Fruit fly (Drosophila melanogaster) whole organism, embryonic: ENCODE data around the gene CG11839.

Source experiments
- Ada2b ChIP-seq: fragments of 200-800 bp; sonication (Bioruptor generic); IDR thresholded peaks from 2 replicates; pipeline ENCODE4 v1.3.6; 2022; ENCODE audit warnings: missing biosample characterization, missing genetic modification characterization
- Adf1 ChIP-seq: fragments of 200-800 bp; sonication (Bioruptor generic); IDR thresholded peaks from 2 replicates; pipeline ENCODE4 v1.3.6; 2022; ENCODE audit warnings: missing biosample characterization, missing genetic modification characterization
- Antp ChIP-seq: fragments of 200-800 bp; sonication (Bioruptor generic); optimal IDR thresholded peaks from 3 replicates; lab custom pipeline; 2016; ENCODE audit warnings: missing biosample characterization, missing genetic modification characterization
- CG17328 ChIP-seq: fragments of 200-800 bp; sonication (Bioruptor generic); IDR thresholded peaks from 2 replicates; pipeline ENCODE4 v1.3.6; 2022; ENCODE audit warnings: missing biosample characterization, missing genetic modification characterization
- CG17802 ChIP-seq: fragments of 200-800 bp; sonication (Bioruptor generic); optimal IDR thresholded peaks from 2 replicates; lab custom pipeline; 2018; ENCODE audit warnings: missing biosample characterization, mild to moderate bottlenecking, missing genetic modification characterization, moderate library complexity
- CG1792 ChIP-seq: fragments of 200-800 bp; sonication (Bioruptor generic); optimal IDR thresholded peaks from 2 replicates; lab custom pipeline; 2016; ENCODE audit warnings: missing biosample characterization, missing genetic modification characterization
- CG18011 ChIP-seq: fragments of 200-800 bp; sonication (Bioruptor generic); optimal IDR thresholded peaks from 2 replicates; lab custom pipeline; 2017; ENCODE audit warnings: missing biosample characterization, missing genetic modification characterization, mild to moderate bottlenecking, moderate library complexity, missing genotype
- CG18262 ChIP-seq: fragments of 200-800 bp; optimal IDR thresholded peaks from 3 replicates; lab custom pipeline; 2019; ENCODE audit warnings: missing biosample characterization, mild to moderate bottlenecking, missing genetic modification characterization, moderate library complexity
- CG2889 ChIP-seq: fragments of 200-800 bp; sonication (Bioruptor generic); IDR thresholded peaks from 3 replicates; pipeline ENCODE4 v1.3.6; 2022; ENCODE audit warnings: missing biosample characterization, missing genetic modification characterization
- CG31441 ChIP-seq: fragments of 200-800 bp; sonication (Bioruptor generic); IDR thresholded peaks from 2 replicates; pipeline ENCODE4 v1.3.6; 2022; ENCODE audit warnings: missing biosample characterization, missing genetic modification characterization
- CG32532 ChIP-seq: fragments of 200-800 bp; sonication (Bioruptor generic); IDR thresholded peaks from 2 replicates; pipeline ENCODE4 v1.3.6; 2022; ENCODE audit warnings: missing biosample characterization, missing genetic modification characterization
- CG32772 ChIP-seq: fragments of 200-800 bp; sonication (Bioruptor generic); IDR thresholded peaks from 2 replicates; pipeline ENCODE4 v1.3.6; 2022; ENCODE audit warnings: missing biosample characterization, missing genetic modification characterization
- CG4424 ChIP-seq: fragments of 200-800 bp; sonication (Bioruptor generic); optimal IDR thresholded peaks from 3 replicates; lab custom pipeline; 2016; ENCODE audit warnings: missing biosample characterization, missing genetic modification characterization
- CG6254 ChIP-seq: fragments of 200-800 bp; sonication (Bioruptor generic); optimal IDR thresholded peaks from 3 replicates; lab custom pipeline; 2017; ENCODE audit warnings: mild to moderate bottlenecking, missing biosample characterization, missing genetic modification reagents, missing genetic modification characterization
- CG6683 ChIP-seq: fragments of 200-800 bp; sonication (Bioruptor generic); optimal IDR thresholded peaks from 2 replicates; lab custom pipeline; 2017; ENCODE audit warnings: missing biosample characterization, mild to moderate bottlenecking, missing genetic modification characterization, missing genetic modification reagents
- CG6791 ChIP-seq: fragments of 200-800 bp; sonication (Bioruptor generic); IDR thresholded peaks from 3 replicates; pipeline ENCODE4 v1.3.6; 2022; ENCODE audit warnings: missing biosample characterization, missing genetic modification characterization; ENCODE audit not compliant: partially characterized antibody
- CG7271 ChIP-seq: fragments of 200-800 bp; sonication (Bioruptor generic); optimal IDR thresholded peaks from 2 replicates; lab custom pipeline; 2018; ENCODE audit warnings: missing biosample characterization, mild to moderate bottlenecking, missing genetic modification characterization, moderate library complexity
- CG7928 ChIP-seq: fragments of 200-800 bp; sonication (Bioruptor generic); optimal IDR thresholded peaks from 2 replicates; lab custom pipeline; 2017; ENCODE audit warnings: missing biosample characterization, mild to moderate bottlenecking, missing genetic modification characterization
- CG8388 ChIP-seq: fragments of 200-800 bp; sonication (Bioruptor generic); optimal IDR thresholded peaks from 2 replicates; lab custom pipeline; 2019; ENCODE audit warnings: missing biosample characterization, mild to moderate bottlenecking, missing genetic modification characterization, moderate library complexity
- CG8478 ChIP-seq: fragments of >200 bp; optimal IDR thresholded peaks from 2 replicates; lab custom pipeline; 2018
- CG8944 ChIP-seq: fragments of 200-800 bp; sonication (Bioruptor generic); optimal IDR thresholded peaks from 3 replicates; lab custom pipeline; 2016; ENCODE audit warnings: missing biosample characterization, missing genetic modification characterization
- CHES-1-like ChIP-seq: fragments of 200-800 bp; sonication (Bioruptor generic); optimal IDR thresholded peaks from 2 replicates; lab custom pipeline; 2016; ENCODE audit warnings: missing biosample characterization, missing genetic modification characterization
- Eip74EF ChIP-seq, 2 experiments: fragments of 200-800 bp in 1 of 2; fragments of >200 bp in 1 of 2; sonication (Bioruptor generic) in 1 of 2; optimal IDR thresholded peaks; 2 replicates each; lab custom pipeline; 2017 to 2019; ENCODE audit warnings: missing biosample characterization in 2 of 2, missing genetic modification characterization in 2 of 2, mild to moderate bottlenecking in 1 of 2, moderate library complexity in 1 of 2
- Hr51 ChIP-seq, 2 experiments: fragments of 200-800 bp; sonication (Bioruptor generic); optimal IDR thresholded peaks; 2 replicates in 1 of 2; 3 replicates in 1 of 2; lab custom pipeline; 2016 to 2018; ENCODE audit warnings: missing biosample characterization in 2 of 2, missing genetic modification characterization in 2 of 2, mild to moderate bottlenecking in 1 of 2, moderate library complexity in 1 of 2
- Jarid2 ChIP-seq: fragments of 200-800 bp; sonication (Bioruptor generic); optimal IDR thresholded peaks from 3 replicates; lab custom pipeline; 2017; ENCODE audit warnings: mild to moderate bottlenecking, missing biosample characterization, missing genetic modification reagents, missing genetic modification characterization
- Meics ChIP-seq: fragments of 200-800 bp; sonication (Bioruptor generic); optimal IDR thresholded peaks from 2 replicates; lab custom pipeline; 2017; ENCODE audit warnings: missing biosample characterization, mild to moderate bottlenecking, missing genetic modification characterization
- NK7.1 ChIP-seq: fragments of 200-800 bp; sonication (Bioruptor generic); optimal IDR thresholded peaks from 3 replicates; lab custom pipeline; 2016; ENCODE audit warnings: missing biosample characterization, missing genetic modification characterization
- NfI ChIP-seq: fragments of 200-800 bp; sonication (Bioruptor generic); optimal IDR thresholded peaks from 3 replicates; lab custom pipeline; 2018; ENCODE audit warnings: missing biosample characterization, mild to moderate bottlenecking, missing genetic modification characterization, moderate library complexity
- Rfx ChIP-seq: fragments of 200-800 bp; sonication (Bioruptor generic); IDR thresholded peaks from 2 replicates; pipeline ENCODE4 v1.3.6; 2022; ENCODE audit warnings: missing biosample characterization, missing genetic modification characterization
- ase ChIP-seq: fragments of 200-800 bp; sonication (Bioruptor generic); IDR thresholded peaks from 3 replicates; pipeline ENCODE4 v1.3.6; 2022; ENCODE audit warnings: missing biosample characterization, missing genetic modification characterization
- bowl ChIP-seq: fragments of 200-800 bp; sonication (Bioruptor generic); IDR thresholded peaks from 2 replicates; pipeline ENCODE4 v1.3.6; 2022; ENCODE audit warnings: missing biosample characterization, missing genetic modification characterization
- croc ChIP-seq: fragments of 200-800 bp; sonication (Bioruptor generic); conservative IDR thresholded peaks from 3 replicates; pipeline ENCODE4 v1.3.6; 2022; ENCODE audit warnings: missing biosample characterization, missing genetic modification characterization
- crp ChIP-seq, 2 experiments: fragments of 200-800 bp; sonication (Bioruptor generic); optimal IDR thresholded peaks; 2 replicates in 1 of 2; 3 replicates in 1 of 2; lab custom pipeline; 2017; ENCODE audit warnings: missing biosample characterization in 2 of 2, missing genetic modification characterization in 2 of 2, mild to moderate bottlenecking in 1 of 2, moderate library complexity in 1 of 2
- danr ChIP-seq: fragments of 200-800 bp; sonication (Bioruptor generic); IDR thresholded peaks from 2 replicates; pipeline ENCODE4 v1.3.6; 2022; ENCODE audit warnings: missing biosample characterization, missing genetic modification characterization
- dm ChIP-seq: fragments of 200-800 bp; sonication (Bioruptor generic); optimal IDR thresholded peaks from 3 replicates; lab custom pipeline; 2016; ENCODE audit warnings: missing biosample characterization, missing genetic modification characterization
- en ChIP-seq: fragments of 200-800 bp; sonication (Bioruptor generic); optimal IDR thresholded peaks from 2 replicates; lab custom pipeline; 2016; ENCODE audit warnings: missing biosample characterization, missing genetic modification characterization
- ftz-f1 ChIP-seq: fragments of 200-800 bp; sonication (Bioruptor generic); optimal IDR thresholded peaks from 2 replicates; lab custom pipeline; 2016; ENCODE audit warnings: missing biosample characterization, missing genetic modification characterization
- h ChIP-seq: fragments of >200 bp; optimal IDR thresholded peaks from 2 replicates; lab custom pipeline; 2017
- hth ChIP-seq: fragments of >200 bp; optimal IDR thresholded peaks from 2 replicates; lab custom pipeline; 2017; ENCODE audit warnings: inconsistent platforms
- ind ChIP-seq: fragments of 200-800 bp; sonication (Bioruptor generic); optimal IDR thresholded peaks from 3 replicates; lab custom pipeline; 2016; ENCODE audit warnings: missing biosample characterization, missing genetic modification characterization
- jing ChIP-seq: fragments of 200-800 bp; sonication (Bioruptor generic); optimal IDR thresholded peaks from 2 replicates; lab custom pipeline; 2018; ENCODE audit warnings: missing biosample characterization, mild to moderate bottlenecking, missing genetic modification characterization
- kah ChIP-seq: fragments of 200-800 bp; sonication (Bioruptor generic); optimal IDR thresholded peaks from 2 replicates; lab custom pipeline; 2018; ENCODE audit warnings: missing biosample characterization, mild to moderate bottlenecking, missing genetic modification characterization
- pb ChIP-seq: fragments of 200-800 bp; sonication (Bioruptor generic); optimal IDR thresholded peaks from 3 replicates; lab custom pipeline; 2016; ENCODE audit warnings: missing biosample characterization, missing genetic modification characterization
- psq ChIP-seq: fragments of 200-800 bp; sonication (Bioruptor generic); optimal IDR thresholded peaks from 2 replicates; lab custom pipeline; 2017; ENCODE audit warnings: missing biosample characterization, missing genetic modification characterization
- rib ChIP-seq: fragments of 200-800 bp; sonication (Bioruptor generic); IDR thresholded peaks from 2 replicates; pipeline ENCODE4 v1.3.6; 2022; ENCODE audit warnings: missing biosample characterization, missing genetic modification characterization
- run ChIP-seq: fragments of 200-800 bp; sonication (Bioruptor generic); optimal IDR thresholded peaks from 3 replicates; lab custom pipeline; 2018; ENCODE audit warnings: missing biosample characterization, mild to moderate bottlenecking, missing genetic modification characterization
- stwl ChIP-seq: fragments of 200-800 bp; sonication (Bioruptor generic); optimal IDR thresholded peaks from 3 replicates; lab custom pipeline; 2018; ENCODE audit warnings: missing biosample characterization, mild to moderate bottlenecking, missing genetic modification characterization, moderate library complexity
- tll ChIP-seq, 2 experiments: fragments of 200-800 bp in 1 of 2; fragments of >200 bp in 1 of 2; sonication (Bioruptor generic) in 1 of 2; optimal IDR thresholded peaks; 2 replicates each; lab custom pipeline; 2017 to 2019; ENCODE audit warnings: missing biosample characterization in 2 of 2, missing genetic modification characterization in 2 of 2, mild to moderate bottlenecking in 1 of 2, moderate library complexity in 1 of 2
- trem ChIP-seq: fragments of 200-800 bp; optimal IDR thresholded peaks from 3 replicates; lab custom pipeline; 2019; ENCODE audit warnings: missing biosample characterization, mild to moderate bottlenecking, missing genetic modification characterization, moderate library complexity
- wor ChIP-seq: fragments of 200-800 bp; sonication (Bioruptor generic); IDR thresholded peaks from 2 replicates; pipeline ENCODE4 v1.3.6; 2022; ENCODE audit warnings: missing biosample characterization, missing genetic modification characterization
- z ChIP-seq: fragments of 200-800 bp; sonication (Bioruptor generic); IDR thresholded peaks from 3 replicates; pipeline ENCODE4 v1.3.6; 2022; ENCODE audit warnings: missing biosample characterization, missing genetic modification characterization
- zfh1 ChIP-seq: fragments of 200-800 bp; sonication (Bioruptor generic); IDR thresholded peaks from 3 replicates; pipeline ENCODE4 v1.3.6; 2022; ENCODE audit warnings: missing biosample characterization, missing genetic modification characterization

Gene CG11839

DNA sequence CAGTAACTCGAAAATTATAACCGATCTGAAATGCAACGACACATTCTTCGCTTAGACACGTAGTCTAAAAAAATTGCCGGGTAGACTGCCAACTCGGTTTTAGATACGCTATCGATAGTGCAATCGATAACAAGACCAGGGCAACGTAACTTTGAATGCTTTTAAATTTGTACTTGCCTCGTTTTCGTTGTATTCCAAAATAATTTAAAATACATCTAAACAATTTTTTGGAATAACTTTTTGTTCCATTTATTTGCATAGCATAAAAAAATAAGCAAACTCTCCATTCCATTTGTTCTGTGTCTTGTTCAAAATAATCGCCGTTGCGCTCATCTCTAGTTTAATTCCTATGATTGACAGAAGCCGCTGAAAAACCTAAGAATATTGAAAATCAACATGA lies at the start of gene CG11839, which contains the start of gene Stt3B (continued):
- TF ChIP-seq Rfx = peak; percentile 82; the same call in 1 of the 2 replicates
- TF ChIP-seq tll (GFP tag; optimal IDR thresholded peaks at IDR 0.05; lab: Kevin White, UChicago) = peak in 1 of 2 experiments; percentile 35
- no peak for TF ChIP-seq pb
- peak; percentile 25 for TF ChIP-seq en (GFP tag; lab: Kevin White, UChicago)
- no peak for TF ChIP-seq run (tag; lab: Kevin White, UChicago)
- TF ChIP-seq z (GFP tag; lab: Robert Waterston, UW) = no peak
- TF ChIP-seq NK7.1 (GFP tag; lab: Kevin White, UChicago) = no peak
- TF ChIP-seq hth = no peak
- no peak; the same call in 1 of the 3 replicates for TF ChIP-seq croc (GFP tag; lab: Robert Waterston, UW)
- TF ChIP-seq Hr51 (GFP tag; optimal IDR thresholded peaks at IDR 0.05; lab: Kevin White, UChicago) = peak in 1 of 2 experiments; percentile 81
- no peak for TF ChIP-seq wor (GFP tag; lab: Robert Waterston, UW)
- peak; percentile 46 for TF ChIP-seq CG18011 (GFP tag; lab: Kevin White, UChicago)
- TF ChIP-seq crp (GFP tag; optimal IDR thresholded peaks at IDR 0.05; lab: Kevin White, UChicago) = peak in 1 of 2 experiments; percentile 43
- TF ChIP-seq h (lab: Kevin White, UChicago) = no peak
- no peak for TF ChIP-seq Meics
- TF ChIP-seq zfh1 (GFP tag; lab: Robert Waterston, UW) = peak; percentile 70
- TF ChIP-seq CG2889 = peak; percentile 17; the same call in 1 of the 3 replicates
- TF ChIP-seq CG17328 = peak; percentile 56; the same call in 1 of the 2 replicates
- TF ChIP-seq Ada2b (GFP tag; lab: Robert Waterston, UW) = peak; percentile 58
- no peak for TF ChIP-seq Adf1
- TF ChIP-seq jing = no peak
- TF ChIP-seq CG18262 (tag; lab: Kevin White, UChicago) = peak; percentile 70
- no peak for TF ChIP-seq CG6683 (GFP tag; lab: Kevin White, UChicago)
- peak; percentile 28 for TF ChIP-seq CG8388 (GFP tag; lab: Kevin White, UChicago)
- no peak for TF ChIP-seq Jarid2 (GFP tag; lab: Kevin White, UChicago)
- TF ChIP-seq rib (GFP tag; lab: Robert Waterston, UW) = no peak
- TF ChIP-seq CG1792 = peak; percentile 73
- no peak for TF ChIP-seq kah (GFP tag; lab: Kevin White, UChicago)
- peak; percentile 58 for TF ChIP-seq dm (GFP tag; lab: Kevin White, UChicago)
- peak; percentile 42 for TF ChIP-seq psq (GFP tag; lab: Kevin White, UChicago)
- TF ChIP-seq ftz-f1 (GFP tag; lab: Kevin White, UChicago) = peak; percentile 25
- peak; percentile 69; the same call in 1 of the 2 replicates for TF ChIP-seq CG32532 (GFP tag; lab: Robert Waterston, UW)
- no peak for TF ChIP-seq NfI (GFP tag; lab: Kevin White, UChicago)
- TF ChIP-seq bowl (GFP tag; lab: Robert Waterston, UW) = no peak
- TF ChIP-seq stwl = peak; percentile 80
- no peak; the same call in 2 of the 3 replicates for TF ChIP-seq ase
- TF ChIP-seq Antp (GFP tag; lab: Kevin White, UChicago) = peak; percentile 76
- peak; percentile 78 for TF ChIP-seq CG4424 (GFP tag; lab: Kevin White, UChicago)
- TF ChIP-seq CG8478 (lab: Kevin White, UChicago) = no peak
- TF ChIP-seq danr (GFP tag; lab: Robert Waterston, UW) = no peak
- TF ChIP-seq CG7928 (GFP tag; lab: Kevin White, UChicago) = peak; percentile 91
- TF ChIP-seq CG8944 (GFP tag; lab: Kevin White, UChicago) = peak; percentile 71
- no peak for TF ChIP-seq CG32772
- TF ChIP-seq Eip74EF (GFP tag; optimal IDR thresholded peaks at IDR 0.05; lab: Kevin White, UChicago) = no peak
- no peak for TF ChIP-seq CG6254 (GFP tag; lab: Kevin White, UChicago)
- no peak for TF ChIP-seq CG31441 (GFP tag; lab: Robert Waterston, UW)
- peak; percentile 81 for TF ChIP-seq ind
- peak; percentile 86 for TF ChIP-seq CHES-1-like (GFP tag; lab: Kevin White, UChicago)
- TF ChIP-seq trem (tag; lab: Kevin White, UChicago) = peak; percentile 100
- TF ChIP-seq CG17802 = no peak
- peak; percentile 82 for TF ChIP-seq CG6791 (GFP tag; lab: Robert Waterston, UW)
- TF ChIP-seq CG7271 (tag; lab: Kevin White, UChicago) = peak; percentile 11
